Worm (Caenorhabditis elegans): ENCODE measurements around the gene F54D12.1.

DNA sequence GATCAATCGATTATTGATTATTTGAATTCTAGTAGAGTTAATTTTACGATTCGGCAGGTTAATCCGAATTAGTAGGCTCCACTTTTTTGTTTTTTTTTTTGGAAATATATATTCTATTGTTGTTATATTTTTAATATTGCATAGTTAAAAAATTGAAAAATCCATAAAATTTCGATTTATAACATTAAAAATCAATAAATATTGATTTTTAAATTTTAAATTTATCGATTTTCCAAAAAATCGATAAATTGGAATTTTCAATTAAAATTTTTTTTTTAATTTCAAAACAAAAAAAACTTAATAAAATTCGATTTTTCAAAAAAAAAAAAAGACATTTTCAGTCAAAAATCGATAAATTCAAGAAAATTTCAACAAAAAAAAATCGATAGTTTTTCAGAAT is 19.8 kb downstream of the F54D12.1 start:
- TF ChIP-seq blmp-1 (tag; optimal IDR thresholded peaks at IDR 0.05) (no peak), pha-4 (tag; optimal IDR thresholded peaks at IDR 0.05) (no peak), snpc-4 (tag; optimal IDR thresholded peaks at IDR 0.05) (no peak), hlh-1 (tag; optimal IDR thresholded peaks at IDR 0.05) (no peak), ztf-11 (tag; optimal IDR thresholded peaks at IDR 0.05) (no peak), elt-3 (tag; optimal IDR thresholded peaks at IDR 0.05) (no peak)
